Fruit fly (Drosophila melanogaster) whole organism, embryonic: Measurements from ENCODE around the gene CG43886.
A peak's percentile ranks its signal among the peaks of the same experiment; 100 is the strongest.

Experiments used
- B-H2 ChIP-seq: fragments of 200-800 bp; sonication (Bioruptor generic); optimal IDR thresholded peaks from 2 replicates; lab custom pipeline; 2018; ENCODE audit warnings: missing biosample characterization, mild to moderate bottlenecking, missing genetic modification characterization
- CG11085 ChIP-seq: fragments of 200-800 bp; sonication (Bioruptor generic); IDR thresholded peaks from 2 replicates; pipeline ENCODE4 v1.3.6; 2022; ENCODE audit warnings: missing biosample characterization, missing genetic modification characterization
- CG12071 ChIP-seq: fragments of 200-800 bp; sonication (Bioruptor generic); optimal IDR thresholded peaks from 3 replicates; lab custom pipeline; 2018; ENCODE audit warnings: missing biosample characterization, mild to moderate bottlenecking, missing genetic modification characterization
- CG12104 ChIP-seq: fragments of 200-800 bp; sonication (Bioruptor generic); optimal IDR thresholded peaks from 3 replicates; lab custom pipeline; 2016; ENCODE audit warnings: missing biosample characterization, missing genetic modification characterization
- CG12659 ChIP-seq: fragments of 200-800 bp; sonication (Bioruptor generic); optimal IDR thresholded peaks from 3 replicates; lab custom pipeline; 2017; ENCODE audit warnings: mild to moderate bottlenecking, missing biosample characterization, missing genetic modification reagents, missing genetic modification characterization
- CG13123 ChIP-seq: fragments of 200-800 bp; sonication (Bioruptor generic); optimal IDR thresholded peaks from 2 replicates; lab custom pipeline; 2016; ENCODE audit warnings: missing biosample characterization, missing genetic modification characterization
- CG13624 ChIP-seq: fragments of 200-800 bp; sonication (Bioruptor generic); optimal IDR thresholded peaks from 2 replicates; lab custom pipeline; 2016; ENCODE audit warnings: missing biosample characterization, missing genetic modification characterization
- CG14710 ChIP-seq: fragments of 200-800 bp; sonication (Bioruptor generic); optimal IDR thresholded peaks from 3 replicates; lab custom pipeline; 2019; ENCODE audit warnings: missing biosample characterization, mild to moderate bottlenecking, missing genetic modification characterization, moderate library complexity
- CG14965 ChIP-seq: fragments of 200-800 bp; sonication (Bioruptor generic); optimal IDR thresholded peaks from 2 replicates; lab custom pipeline; 2016; ENCODE audit warnings: missing biosample characterization, missing genetic modification characterization, borderline replicate concordance
- CG1529 ChIP-seq: fragments of 200-800 bp; sonication (Bioruptor generic); optimal IDR thresholded peaks from 3 replicates; lab custom pipeline; 2018; ENCODE audit warnings: missing biosample characterization, missing genetic modification characterization
- CG15514 ChIP-seq: fragments of 200-800 bp; sonication (Bioruptor generic); optimal IDR thresholded peaks from 3 replicates; lab custom pipeline; 2017; ENCODE audit warnings: missing biosample characterization, missing genetic modification characterization, mild to moderate bottlenecking, moderate library complexity, missing genetic modification reagents
- CG17568 ChIP-seq: fragments of 200-800 bp; sonication (Bioruptor generic); optimal IDR thresholded peaks from 2 replicates; lab custom pipeline; 2018; ENCODE audit warnings: missing biosample characterization, mild to moderate bottlenecking, missing genetic modification characterization, moderate library complexity
- CG17802 ChIP-seq: fragments of 200-800 bp; sonication (Bioruptor generic); optimal IDR thresholded peaks from 2 replicates; lab custom pipeline; 2018; ENCODE audit warnings: missing biosample characterization, mild to moderate bottlenecking, missing genetic modification characterization, moderate library complexity
- CG42726 ChIP-seq: fragments of 200-800 bp; sonication (Bioruptor generic); IDR thresholded peaks from 2 replicates; pipeline ENCODE4 v1.3.6; 2022; ENCODE audit warnings: missing biosample characterization, missing genetic modification characterization; ENCODE audit not compliant: partially characterized antibody
- CG4730 ChIP-seq: fragments of 200-800 bp; sonication (Bioruptor generic); IDR thresholded peaks from 2 replicates; pipeline ENCODE4 v1.3.6; 2022; ENCODE audit warnings: missing biosample characterization, missing genetic modification characterization
- CG6854 ChIP-seq: fragments of 200-800 bp; sonication (Bioruptor generic); optimal IDR thresholded peaks from 3 replicates; lab custom pipeline; 2017; ENCODE audit warnings: missing biosample characterization, mild to moderate bottlenecking, missing genetic modification characterization
- CG9797 ChIP-seq: fragments of 200-800 bp; sonication (Bioruptor generic); optimal IDR thresholded peaks from 3 replicates; lab custom pipeline; 2018; ENCODE audit warnings: missing biosample characterization, mild to moderate bottlenecking, missing genetic modification characterization
- CkIIα-i1 ChIP-seq: fragments of 200-800 bp; sonication (Bioruptor generic); IDR thresholded peaks from 2 replicates; pipeline ENCODE4 v1.3.6; 2022; ENCODE audit warnings: missing biosample characterization, missing genetic modification characterization
- Ets97D ChIP-seq: fragments of 200-800 bp; sonication (Bioruptor generic); optimal IDR thresholded peaks from 3 replicates; lab custom pipeline; 2016; ENCODE audit warnings: missing biosample characterization, missing genetic modification characterization
- Fer3 ChIP-seq: fragments of 200-800 bp; sonication (Bioruptor generic); optimal IDR thresholded peaks from 2 replicates; lab custom pipeline; 2018; ENCODE audit warnings: missing biosample characterization, mild to moderate bottlenecking, missing genetic modification characterization, moderate library complexity
- Hand ChIP-seq: fragments of 200-800 bp; sonication (Bioruptor generic); optimal IDR thresholded peaks from 2 replicates; lab custom pipeline; 2017; ENCODE audit warnings: mild to moderate bottlenecking, missing biosample characterization, missing genetic modification reagents, missing genetic modification characterization
- HmgZ ChIP-seq: fragments of 200-800 bp; sonication (Bioruptor generic); optimal IDR thresholded peaks from 2 replicates; lab custom pipeline; 2018; ENCODE audit warnings: missing biosample characterization, mild to moderate bottlenecking, missing genetic modification characterization
- Kr ChIP-seq: fragments of 200-800 bp; sonication (Bioruptor generic); optimal IDR thresholded peaks from 2 replicates; lab custom pipeline; 2017; ENCODE audit warnings: missing biosample characterization, mild to moderate bottlenecking, missing genetic modification characterization
- MBD-R2 ChIP-seq: fragments of 200-800 bp; sonication (Bioruptor generic); IDR thresholded peaks from 2 replicates; pipeline ENCODE4 v1.3.6; 2022; ENCODE audit warnings: missing biosample characterization, missing genetic modification characterization
- MESR4 ChIP-seq: fragments of 200-800 bp; sonication (Bioruptor generic); optimal IDR thresholded peaks from 2 replicates; lab custom pipeline; 2018; ENCODE audit warnings: missing biosample characterization, mild to moderate bottlenecking, missing genetic modification characterization, moderate library complexity
- Oli ChIP-seq: fragments of 200-800 bp; sonication (Bioruptor generic); optimal IDR thresholded peaks from 2 replicates; lab custom pipeline; 2018; ENCODE audit warnings: missing biosample characterization, mild to moderate bottlenecking, missing genetic modification characterization, moderate library complexity
- Ravus ChIP-seq: fragments of 200-800 bp; sonication (Bioruptor generic); IDR thresholded peaks from 2 replicates; pipeline ENCODE4 v1.3.6; 2022; ENCODE audit warnings: missing biosample characterization, missing genetic modification characterization
- Sin3A ChIP-seq: fragments of >200 bp; optimal IDR thresholded peaks from 2 replicates; lab custom pipeline; 2018
- Trl ChIP-seq, 3 experiments: fragments of >200 bp in 2 of 3; fragments of 200-800 bp in 1 of 3; sonication (Bioruptor generic) in 1 of 3; optimal IDR thresholded peaks; 2 replicates in 1 of 3; 3 replicates in 2 of 3; lab custom pipeline; 2016 to 2017; ENCODE audit warnings: missing biosample characterization in 1 of 3, missing genetic modification characterization in 1 of 3
- az2 ChIP-seq: fragments of 200-800 bp; sonication (Bioruptor generic); optimal IDR thresholded peaks from 3 replicates; lab custom pipeline; 2016; ENCODE audit warnings: missing biosample characterization, missing genetic modification characterization
- bigmax ChIP-seq: fragments of 200-800 bp; sonication (Bioruptor generic); optimal IDR thresholded peaks from 2 replicates; lab custom pipeline; 2018; ENCODE audit warnings: missing biosample characterization, mild to moderate bottlenecking, missing genetic modification characterization
- chinmo ChIP-seq: fragments of 200-800 bp; sonication (Bioruptor generic); IDR thresholded peaks from 4 replicates; pipeline ENCODE4 v1.3.6; 2022; ENCODE audit warnings: missing biosample characterization, missing genetic modification characterization; ENCODE audit not compliant: partially characterized antibody
- crp ChIP-seq, 2 experiments: fragments of 200-800 bp; sonication (Bioruptor generic); optimal IDR thresholded peaks; 2 replicates in 1 of 2; 3 replicates in 1 of 2; lab custom pipeline; 2017; ENCODE audit warnings: missing biosample characterization in 2 of 2, missing genetic modification characterization in 2 of 2, mild to moderate bottlenecking in 1 of 2, moderate library complexity in 1 of 2
- dysf ChIP-seq: fragments of 200-800 bp; sonication (Bioruptor generic); IDR thresholded peaks from 3 replicates; pipeline ENCODE4 v1.3.6; 2022; ENCODE audit warnings: missing biosample characterization, missing genetic modification characterization
- gfzf ChIP-seq: fragments of 200-800 bp; sonication (Bioruptor generic); optimal IDR thresholded peaks from 2 replicates; lab custom pipeline; 2016; ENCODE audit warnings: missing biosample characterization, mild to moderate bottlenecking, missing genetic modification characterization, moderate library complexity
- hbn ChIP-seq: fragments of 200-800 bp; sonication (Bioruptor generic); IDR thresholded peaks from 2 replicates; pipeline ENCODE4 v1.3.6; 2022; ENCODE audit warnings: missing biosample characterization, missing genetic modification characterization; ENCODE audit not compliant: partially characterized antibody
- her ChIP-seq: fragments of 200-800 bp; sonication (Bioruptor generic); optimal IDR thresholded peaks from 2 replicates; lab custom pipeline; 2016; ENCODE audit warnings: missing biosample characterization, missing genetic modification characterization
- knrl ChIP-seq: fragments of 200-800 bp; sonication (Bioruptor generic); IDR thresholded peaks from 3 replicates; pipeline ENCODE4 v1.3.6; 2022; ENCODE audit warnings: missing biosample characterization, missing genetic modification characterization; ENCODE audit not compliant: partially characterized antibody
- lmd ChIP-seq: fragments of 200-800 bp; sonication (Bioruptor generic); IDR thresholded peaks from 2 replicates; pipeline ENCODE4 v1.3.6; 2022; ENCODE audit warnings: missing biosample characterization, missing genetic modification characterization
- mam ChIP-seq: fragments of 200-800 bp; sonication (Bioruptor generic); optimal IDR thresholded peaks from 3 replicates; lab custom pipeline; 2016; ENCODE audit warnings: missing biosample characterization, missing genetic modification characterization
- pzg ChIP-seq: fragments of 200-800 bp; sonication (Bioruptor generic); optimal IDR thresholded peaks from 3 replicates; lab custom pipeline; 2018; ENCODE audit warnings: missing biosample characterization, mild to moderate bottlenecking, missing genetic modification characterization, moderate library complexity
- salm ChIP-seq: fragments of 200-800 bp; sonication (Bioruptor generic); optimal IDR thresholded peaks from 2 replicates; lab custom pipeline; 2018; ENCODE audit warnings: missing biosample characterization, mild to moderate bottlenecking, missing genetic modification characterization
- sd ChIP-seq: fragments of 200-800 bp; sonication (Bioruptor generic); optimal IDR thresholded peaks from 3 replicates; lab custom pipeline; 2018; ENCODE audit warnings: missing biosample characterization, mild to moderate bottlenecking, missing genetic modification characterization, moderate library complexity
- sug ChIP-seq: fragments of 200-800 bp; optimal IDR thresholded peaks from 2 replicates; lab custom pipeline; 2019; ENCODE audit warnings: missing biosample characterization, mild to moderate bottlenecking, missing genetic modification characterization, moderate library complexity
- trem ChIP-seq: fragments of 200-800 bp; optimal IDR thresholded peaks from 3 replicates; lab custom pipeline; 2019; ENCODE audit warnings: missing biosample characterization, mild to moderate bottlenecking, missing genetic modification characterization, moderate library complexity

The CG43886 gene

DNA sequence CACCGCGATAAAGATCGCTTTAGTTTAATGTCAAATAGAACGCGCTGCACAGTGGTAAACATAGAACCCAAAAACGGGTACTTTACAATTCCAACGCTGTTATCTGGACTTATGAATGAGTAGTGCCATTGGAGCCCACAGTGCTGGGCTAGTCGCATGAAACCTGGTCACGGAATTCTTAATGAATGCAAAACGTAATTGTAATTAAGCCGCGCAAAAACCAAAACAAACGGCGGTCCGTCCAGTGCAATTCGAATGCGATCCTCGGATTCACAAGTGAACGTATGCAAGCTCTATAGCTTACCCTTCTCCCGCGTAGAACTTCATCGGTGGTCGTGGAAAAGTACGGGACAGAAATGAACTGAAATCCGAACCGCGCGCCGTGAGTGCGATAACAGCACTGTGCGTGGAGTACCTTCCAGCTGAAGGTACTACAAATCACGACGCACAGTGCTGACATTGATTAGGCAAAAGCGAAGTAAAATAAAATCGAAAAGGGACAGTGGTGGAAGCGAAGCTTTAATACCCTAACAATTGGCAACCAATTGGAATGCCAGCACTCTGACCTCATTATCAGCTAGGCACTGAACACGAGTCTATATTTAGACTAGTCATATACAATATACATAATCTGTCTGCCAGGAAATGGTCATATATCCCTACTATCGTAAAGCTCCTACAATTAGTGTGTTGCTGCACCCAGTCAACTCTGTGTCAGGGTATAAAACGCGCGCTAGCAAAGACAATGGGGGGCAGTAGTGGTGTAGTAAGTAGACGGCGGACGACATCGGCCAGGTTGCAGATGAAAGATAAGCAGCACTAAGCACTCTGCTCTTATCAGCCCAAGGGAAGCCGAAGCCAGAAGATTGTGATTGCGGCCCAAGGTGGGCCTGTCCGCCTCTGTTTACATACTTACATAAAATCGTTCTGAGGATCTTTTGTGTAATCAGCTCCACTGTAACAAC, 26.0 kb upstream of the CG43886 start (continued):
- peak; percentile 5 for TF ChIP-seq Ets97D (GFP tag; lab: Kevin White, UChicago)
- no peak for TF ChIP-seq B-H2 (GFP tag; lab: Kevin White, UChicago)
- no peak for TF ChIP-seq CG14965 (GFP tag; lab: Kevin White, UChicago)
- TF ChIP-seq Oli (tag; lab: Kevin White, UChicago) = peak; percentile 54
- no peak for TF ChIP-seq CG11085 (GFP tag; lab: Robert Waterston, UW)
- TF ChIP-seq CG4730 (GFP tag; lab: Robert Waterston, UW) = peak; percentile 42; the same call in 1 of the 2 replicates
- TF ChIP-seq CG17802 (tag; lab: Kevin White, UChicago) = no peak
- TF ChIP-seq Ravus (GFP tag; lab: Robert Waterston, UW) = no peak
- no peak for TF ChIP-seq CG13123
- no peak for TF ChIP-seq salm (tag; lab: Kevin White, UChicago)
- TF ChIP-seq Sin3A = no peak

DNA sequence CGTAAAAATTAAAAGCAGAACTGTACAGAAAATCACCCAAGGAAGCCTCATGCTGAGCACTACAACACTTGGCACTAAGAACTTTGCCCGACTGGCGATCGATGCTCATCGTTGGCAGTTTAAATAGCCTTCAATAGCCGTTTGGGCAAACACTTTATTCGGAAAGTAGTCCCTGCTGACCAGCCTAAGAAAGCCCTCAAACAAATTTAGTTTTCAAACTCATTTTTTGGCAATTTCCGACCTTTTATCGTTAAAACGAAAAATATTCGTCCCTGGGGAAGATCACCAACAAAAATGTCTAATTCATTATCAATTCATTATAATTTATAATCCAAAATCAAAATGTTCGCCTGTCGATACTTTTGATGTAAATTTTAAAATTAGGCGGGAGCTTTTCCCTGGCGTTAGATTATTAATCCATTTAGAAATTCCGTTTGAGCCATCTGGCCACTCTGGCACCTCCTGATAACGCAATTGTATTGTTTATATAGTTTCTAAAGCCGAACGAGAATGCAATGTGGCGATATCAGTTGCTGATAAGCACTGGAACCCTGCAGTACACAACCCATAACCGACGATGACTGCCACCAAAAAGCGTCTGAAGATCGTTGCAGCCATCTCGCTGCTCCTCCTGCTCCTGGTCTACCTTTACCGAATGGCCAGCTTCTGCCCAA, 21.0 kb upstream of the CG43886 start, which contains the start of the genes mthl7 and Uxs:
Gene mthl7 (minus strand): TSS at position 51 of the 674 bp plus-strand sequence.
Gene Uxs (plus strand): TSS at position 460 of the 674 bp plus-strand sequence.
- peak; percentile 9 for TF ChIP-seq HmgZ (tag; lab: Kevin White, UChicago)
- peak; percentile 41 for TF ChIP-seq MESR4 (GFP tag; lab: Kevin White, UChicago)
- peak; percentile 4 for TF ChIP-seq CG14710
- TF ChIP-seq CG12071 (GFP tag; lab: Kevin White, UChicago) = no peak
- TF ChIP-seq Kr (GFP tag; lab: Kevin White, UChicago) = no peak
- no peak for TF ChIP-seq Trl (optimal IDR thresholded peaks at IDR 0.05; lab: Kevin White, UChicago)
- TF ChIP-seq Trl (GFP tag; optimal IDR thresholded peaks at IDR 0.05; lab: Kevin White, UChicago) = no peak
- peak; percentile 35; the same call in 1 of the 3 replicates for TF ChIP-seq knrl (GFP tag; lab: Robert Waterston, UW)
- no peak for TF ChIP-seq az2
- TF ChIP-seq CG15514 (GFP tag; lab: Kevin White, UChicago) = peak; percentile 45
- TF ChIP-seq Hand (GFP tag; lab: Kevin White, UChicago) = no peak
- TF ChIP-seq trem (tag; lab: Kevin White, UChicago) = no peak
- TF ChIP-seq CG12104 (GFP tag; lab: Kevin White, UChicago) = no peak
- TF ChIP-seq CG9797 = peak; percentile 42
- TF ChIP-seq sd (tag; lab: Kevin White, UChicago) = no peak
- TF ChIP-seq CG17568 (GFP tag; lab: Kevin White, UChicago) = no peak
- no peak for TF ChIP-seq CG6854 (GFP tag; lab: Kevin White, UChicago)
- TF ChIP-seq hbn (GFP tag; lab: Robert Waterston, UW) = peak; percentile 29; the same call in 1 of the 2 replicates
- no peak for TF ChIP-seq her (GFP tag; lab: Kevin White, UChicago)
- TF ChIP-seq Fer3 = no peak
- TF ChIP-seq chinmo (GFP tag; lab: Robert Waterston, UW) = peak; percentile 72; the same call in 1 of the 4 replicates
- no peak for TF ChIP-seq mam (GFP tag; lab: Kevin White, UChicago)
- no peak for TF ChIP-seq lmd (GFP tag; lab: Robert Waterston, UW)
- no peak for TF ChIP-seq dysf (GFP tag; lab: Robert Waterston, UW)
- TF ChIP-seq MBD-R2 (GFP tag; lab: Robert Waterston, UW) = peak; percentile 75
- TF ChIP-seq CkIIα-i1 (GFP tag; lab: Robert Waterston, UW) = no peak
- peak; percentile 4 for TF ChIP-seq sug (tag; lab: Kevin White, UChicago)
- peak; percentile 70 for TF ChIP-seq pzg (GFP tag; lab: Kevin White, UChicago)
- TF ChIP-seq crp (GFP tag; optimal IDR thresholded peaks at IDR 0.05; lab: Kevin White, UChicago) = peak in 1 of 2 experiments; percentile 56
- peak; percentile 84 for TF ChIP-seq gfzf (GFP tag; lab: Kevin White, UChicago)
- no peak for TF ChIP-seq CG13624
- TF ChIP-seq CG42726 (GFP tag; lab: Robert Waterston, UW) = peak; percentile 36; the same call in 1 of the 2 replicates
- peak; percentile 1 for TF ChIP-seq CG12659 (GFP tag; lab: Kevin White, UChicago)
- no peak for TF ChIP-seq CG1529
- TF ChIP-seq bigmax (GFP tag; lab: Kevin White, UChicago) = peak; percentile 55
